Worm (Caenorhabditis elegans): ENCODE results near the gene F26G1.10.

Gene F26G1.10

ce11 chrII:4822610-4823009 is 48.4 kb downstream of the F26G1.10 start:
- TF ChIP-seq nhr-2 (tag; optimal IDR thresholded peaks at IDR 0.05) (peak; percentile 70), lsy-2 (tag; optimal IDR thresholded peaks at IDR 0.05) (no peak), unc-39 (tag; optimal IDR thresholded peaks at IDR 0.05) (no peak), zip-8 (tag; optimal IDR thresholded peaks at IDR 0.05) (peak; percentile 96)

Measured in whole organism, mixed stage, embryonic.